Fruit fly (Drosophila melanogaster) whole organism, embryonic: Measurements from ENCODE around the gene Nepl9.

ENCODE experiments used
- CG11247 ChIP-seq: fragments of 200-800 bp; sonication (Bioruptor generic); IDR thresholded peaks from 2 replicates; pipeline ENCODE4 v1.3.6; 2022; ENCODE audit warnings: missing biosample characterization, missing genetic modification characterization
- CG8290 ChIP-seq, 3 experiments: fragments of 200-800 bp; sonication (Bioruptor generic); optimal IDR thresholded peaks; 2 replicates each; lab custom pipeline; 2016 to 2019; ENCODE audit warnings: missing biosample characterization in 3 of 3, missing genetic modification characterization in 3 of 3, mild to moderate bottlenecking in 2 of 3, moderate library complexity in 1 of 3
- Drgx ChIP-seq: fragments of 200-800 bp; sonication (Bioruptor generic); IDR thresholded peaks from 2 replicates; pipeline ENCODE4 v1.3.6; 2022; ENCODE audit warnings: missing biosample characterization, missing genetic modification characterization
- Fer3 ChIP-seq: fragments of 200-800 bp; sonication (Bioruptor generic); optimal IDR thresholded peaks from 2 replicates; lab custom pipeline; 2018; ENCODE audit warnings: missing biosample characterization, mild to moderate bottlenecking, missing genetic modification characterization, moderate library complexity
- Meics ChIP-seq: fragments of 200-800 bp; sonication (Bioruptor generic); optimal IDR thresholded peaks from 2 replicates; lab custom pipeline; 2017; ENCODE audit warnings: missing biosample characterization, mild to moderate bottlenecking, missing genetic modification characterization
- fd64A ChIP-seq: fragments of 200-800 bp; sonication (Bioruptor generic); optimal IDR thresholded peaks from 3 replicates; lab custom pipeline; 2018; ENCODE audit warnings: missing biosample characterization, mild to moderate bottlenecking, missing genetic modification characterization
- her ChIP-seq: fragments of 200-800 bp; sonication (Bioruptor generic); optimal IDR thresholded peaks from 2 replicates; lab custom pipeline; 2016; ENCODE audit warnings: missing biosample characterization, missing genetic modification characterization
- nau ChIP-seq: fragments of 200-800 bp; sonication (Bioruptor generic); optimal IDR thresholded peaks from 3 replicates; lab custom pipeline; 2017; ENCODE audit warnings: missing biosample characterization, mild to moderate bottlenecking, missing genetic modification characterization, missing genetic modification reagents
- scrt ChIP-seq: fragments of 200-800 bp; sonication (Bioruptor generic); optimal IDR thresholded peaks from 2 replicates; lab custom pipeline; 2018; ENCODE audit warnings: missing biosample characterization, mild to moderate bottlenecking, missing genetic modification characterization, moderate library complexity
- toy ChIP-seq: fragments of 200-800 bp; sonication (Bioruptor generic); IDR thresholded peaks from 2 replicates; pipeline ENCODE4 v1.3.6; 2022; ENCODE audit warnings: missing biosample characterization, missing genetic modification characterization
- tx ChIP-seq: fragments of 200-800 bp; sonication (Bioruptor generic); optimal IDR thresholded peaks from 2 replicates; lab custom pipeline; 2016; ENCODE audit warnings: missing biosample characterization, missing genetic modification characterization
- zf30C ChIP-seq: fragments of 200-800 bp; sonication (Bioruptor generic); optimal IDR thresholded peaks from 3 replicates; lab custom pipeline; 2018; ENCODE audit warnings: missing biosample characterization, mild to moderate bottlenecking, missing genetic modification characterization

DNA sequence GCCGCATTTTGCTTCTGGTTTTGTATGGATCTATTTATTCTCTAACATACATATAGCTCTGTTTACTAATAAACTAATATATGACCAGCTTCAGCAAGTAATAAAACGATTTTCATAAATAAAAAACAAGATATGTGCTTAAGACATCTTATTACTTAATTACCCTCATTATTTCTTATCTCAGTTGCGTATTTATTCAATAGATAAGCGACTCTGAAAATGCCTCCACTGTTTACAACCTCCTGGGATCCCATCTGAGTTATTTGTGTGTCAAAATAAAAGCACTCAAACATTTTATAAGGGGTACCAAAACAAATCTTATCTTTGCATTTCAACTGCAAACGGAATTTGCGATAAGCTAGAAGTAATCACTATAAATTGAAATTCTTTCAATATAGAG, 17.3 kb downstream of the Nepl9 start:
- TF ChIP-seq CG11247 (no peak), CG8290 (GFP tag; optimal IDR thresholded peaks at IDR 0.05; lab: Kevin White, UChicago) (no peak), CG8290 (tag; optimal IDR thresholded peaks at IDR 0.05; lab: Kevin White, UChicago) (no peak), Fer3 (tag; lab: Kevin White, UChicago) (no peak), nau (GFP tag; lab: Kevin White, UChicago) (no peak), Meics (GFP tag; lab: Kevin White, UChicago) (no peak), fd64A (GFP tag; lab: Kevin White, UChicago) (no peak), her (GFP tag; lab: Kevin White, UChicago) (no peak), toy (no peak), zf30C (GFP tag; lab: Kevin White, UChicago) (no peak), scrt (GFP tag; lab: Kevin White, UChicago) (peak; percentile 54), tx (GFP tag; lab: Kevin White, UChicago) (no peak), Drgx (no peak)
